ENCODE assay signal across 1 fruit fly cellular context in the genomic region with DNA sequence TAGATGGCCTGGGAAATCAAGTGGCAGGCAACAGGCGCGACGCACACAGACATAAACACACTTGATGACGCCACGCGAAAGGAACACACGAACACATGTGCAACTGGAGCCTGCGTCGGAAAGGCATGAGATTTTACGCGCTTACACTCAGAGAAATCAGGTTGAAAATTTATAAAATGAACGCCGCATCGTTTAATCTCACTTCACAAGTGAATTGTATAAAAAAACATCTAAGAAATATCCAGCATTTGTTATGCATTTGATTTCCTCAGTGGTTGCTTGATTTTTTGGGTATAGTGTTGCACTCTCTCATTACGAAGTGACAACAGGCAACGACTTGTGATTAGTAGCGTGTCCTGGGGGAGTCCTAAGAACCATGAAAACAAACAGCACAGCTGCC.
TF ChIP-seq lines count a peak whose summit lies in the region.

No protein-coding gene starts in this region.

TF ChIP-seq in whole organism, embryonic, 481 proteins besides CTCF, POLR2A, EP300 and RAD21 (continued from another document):
- TF ChIP-seq Sry-β (GFP tag; optimal IDR thresholded peaks at IDR 0.05; lab: Kevin White, UChicago) (no peak), Dfd (GFP tag; optimal IDR thresholded peaks at IDR 0.05; lab: Kevin White, UChicago) (no peak), CG8290 (GFP tag; optimal IDR thresholded peaks at IDR 0.05; lab: Kevin White, UChicago) (no peak), CG8290 (tag; optimal IDR thresholded peaks at IDR 0.05; lab: Kevin White, UChicago) (no peak), CG6765 (GFP tag; optimal IDR thresholded peaks at IDR 0.05; lab: Kevin White, UChicago) (no peak), CG4404 (GFP tag; IDR thresholded peaks at IDR 0.05; lab: Robert Waterston, UW) (peak; percentile 65), nmo (GFP tag; optimal IDR thresholded peaks at IDR 0.05; lab: Kevin White, UChicago) (no peak), Atf6 (GFP tag; IDR thresholded peaks at IDR 0.05; lab: Robert Waterston, UW) (no peak), kah (GFP tag; optimal IDR thresholded peaks at IDR 0.05; lab: Kevin White, UChicago) (peak; percentile 18), CG2199 (GFP tag; IDR thresholded peaks at IDR 0.05; lab: Robert Waterston, UW) (no peak), CG6813 (GFP tag; optimal IDR thresholded peaks at IDR 0.05; lab: Kevin White, UChicago) (no peak), ara (GFP tag; IDR thresholded peaks at IDR 0.05; lab: Robert Waterston, UW) (0 out of 2 replicates have a peak, but pooled peaks have one; percentile 40), B-H1 (GFP tag; IDR thresholded peaks at IDR 0.05; lab: Robert Waterston, UW) (no peak), CG18011 (GFP tag; optimal IDR thresholded peaks at IDR 0.05; lab: Kevin White, UChicago) (no peak), sc (optimal IDR thresholded peaks at IDR 0.05; lab: Kevin White, UChicago) (no peak), sc (GFP tag; optimal IDR thresholded peaks at IDR 0.05; lab: Kevin White, UChicago) (no peak), sug (tag; optimal IDR thresholded peaks at IDR 0.05; lab: Kevin White, UChicago) (no peak), pan (optimal IDR thresholded peaks at IDR 0.05; lab: Kevin White, UChicago) (no peak), pan (GFP tag; optimal IDR thresholded peaks at IDR 0.05 in 1 of 2, IDR thresholded peaks at IDR 0.05 in 1 of 2) (no peak), jumu (GFP tag; optimal IDR thresholded peaks at IDR 0.05; lab: Kevin White, UChicago) (no peak), Sin3A (optimal IDR thresholded peaks at IDR 0.05; lab: Kevin White, UChicago) (no peak), CG9932 (GFP tag; IDR thresholded peaks at IDR 0.05; lab: Robert Waterston, UW) (no peak), HHEX (GFP tag; optimal IDR thresholded peaks at IDR 0.05; lab: Kevin White, UChicago) (no peak), gem (tag; optimal IDR thresholded peaks at IDR 0.05; lab: Kevin White, UChicago) (peak; percentile 19), sisA (GFP tag; IDR thresholded peaks at IDR 0.05; lab: Robert Waterston, UW) (no peak), CG30403 (GFP tag; optimal IDR thresholded peaks at IDR 0.05; lab: Kevin White, UChicago) (no peak), CG1647 (GFP tag; optimal IDR thresholded peaks at IDR 0.05; lab: Kevin White, UChicago) (no peak), CG33213 (GFP tag; optimal IDR thresholded peaks at IDR 0.05; lab: Kevin White, UChicago) (no peak), CG6689 (GFP tag; IDR thresholded peaks at IDR 0.05; lab: Robert Waterston, UW) (0 out of 2 replicates have a peak, but pooled peaks have one; percentile 7), sna (GFP tag; IDR thresholded peaks at IDR 0.05; lab: Robert Waterston, UW; ENCODE audit: partially characterized antibody) (no peak), lbe (GFP tag; optimal IDR thresholded peaks at IDR 0.05; lab: Kevin White, UChicago) (no peak), E2f1 (GFP tag; IDR thresholded peaks at IDR 0.05; lab: Robert Waterston, UW) (no peak), chif (GFP tag; optimal IDR thresholded peaks at IDR 0.05; lab: Kevin White, UChicago) (peak in 1 of 2 experiments; percentile 35), corto (GFP tag; optimal IDR thresholded peaks at IDR 0.05; lab: Kevin White, UChicago) (no peak), ATbp (GFP tag; optimal IDR thresholded peaks at IDR 0.05; lab: Kevin White, UChicago) (no peak), ranshi (GFP tag; IDR thresholded peaks at IDR 0.05; lab: Robert Waterston, UW) (no peak), wor (GFP tag; IDR thresholded peaks at IDR 0.05; lab: Robert Waterston, UW) (no peak), Lpt (GFP tag; optimal IDR thresholded peaks at IDR 0.05; lab: Kevin White, UChicago) (no peak), grn (GFP tag; optimal IDR thresholded peaks at IDR 0.05; lab: Kevin White, UChicago) (no peak), Mes4 (GFP tag; optimal IDR thresholded peaks at IDR 0.05; lab: Kevin White, UChicago) (no peak), pita (GFP tag; optimal IDR thresholded peaks at IDR 0.05; lab: Kevin White, UChicago) (no peak), nerfin-1 (tag; optimal IDR thresholded peaks at IDR 0.05; lab: Kevin White, UChicago) (no peak), CG17359 (tag; optimal IDR thresholded peaks at IDR 0.05; lab: Kevin White, UChicago) (no peak), Mrtf (GFP tag; IDR thresholded peaks at IDR 0.05; lab: Robert Waterston, UW) (no peak), CG14667 (GFP tag; IDR thresholded peaks at IDR 0.05; lab: Robert Waterston, UW) (no peak), Dp (GFP tag; optimal IDR thresholded peaks at IDR 0.05; lab: Kevin White, UChicago) (no peak), CG13287 (GFP tag; IDR thresholded peaks at IDR 0.05; lab: Robert Waterston, UW; ENCODE audit: partially characterized antibody) (no peak), CG17186 (GFP tag; optimal IDR thresholded peaks at IDR 0.05; lab: Kevin White, UChicago) (no peak), Lhr (GFP tag; optimal IDR thresholded peaks at IDR 0.05; lab: Kevin White, UChicago) (no peak), CG3847 (GFP tag; IDR thresholded peaks at IDR 0.05; lab: Robert Waterston, UW) (no peak), tna (GFP tag; IDR thresholded peaks at IDR 0.05; lab: Robert Waterston, UW; ENCODE audit: partially characterized antibody) (no peak), slp2 (GFP tag; optimal IDR thresholded peaks at IDR 0.05; lab: Kevin White, UChicago) (no peak), Hr51 (GFP tag; optimal IDR thresholded peaks at IDR 0.05; lab: Kevin White, UChicago) (no peak), caup (GFP tag; optimal IDR thresholded peaks at IDR 0.05; lab: Kevin White, UChicago; ENCODE audit: severe bottlenecking) (no peak), H2.0 (GFP tag; IDR thresholded peaks at IDR 0.05; lab: Robert Waterston, UW) (no peak), sens (GFP tag; lab: Kevin White, UChicago) (peak; percentile 83)
